Worm (Caenorhabditis elegans): Measurements from ENCODE around the gene mrp-1.

ce11 chrX:601860-602259 is 14.2 kb upstream of the mrp-1 start, which contains the start of gene F13C5.1:
- TF ChIP-seq Y95B8A.8 (GFP tag; IDR thresholded peaks at IDR 0.05) (no peak), let-526 (GFP tag; IDR thresholded peaks at IDR 0.05) (no peak), ama-1 (optimal IDR thresholded peaks at IDR 0.05) (no peak), ama-1 (GFP tag; optimal IDR thresholded peaks at IDR 0.05) (no peak), zim-3 (tag; optimal IDR thresholded peaks at IDR 0.05) (no peak), ekl-4 (GFP tag; IDR thresholded peaks at IDR 0.05) (no peak), chd-7 (tag; optimal IDR thresholded peaks at IDR 0.05) (no peak)
